Worm (Caenorhabditis elegans): ENCODE data around the gene F28A12.3.
A peak's percentile ranks its signal among the peaks of the same experiment; 100 is the strongest.

The F28A12.3 gene

DNA sequence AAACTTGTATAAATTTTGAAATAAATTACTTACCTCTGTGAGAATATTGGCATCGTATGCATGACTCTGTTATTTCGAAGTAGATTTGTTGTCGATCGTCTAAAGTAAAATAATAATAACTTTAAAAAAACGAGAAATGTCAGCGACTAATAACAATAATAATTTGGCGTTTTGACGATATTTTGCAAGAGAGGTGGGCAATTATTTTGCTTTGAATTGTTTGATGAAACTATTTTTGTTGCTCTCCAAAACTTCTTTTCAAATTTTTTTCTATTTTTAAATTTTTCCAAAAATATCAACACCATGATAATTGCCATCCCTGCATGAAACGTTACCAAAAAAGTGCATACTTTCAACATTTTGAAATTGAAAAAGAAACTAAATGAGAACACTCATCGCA, 42.0 kb downstream of the F28A12.3 start, which contains the start of gene F41E6.7 (continued):
- no peak for TF ChIP-seq sea-2 (GFP tag; IDR thresholded peaks at IDR 0.05)
- no peak for TF ChIP-seq bed-2 (GFP tag; IDR thresholded peaks at IDR 0.05)

DNA sequence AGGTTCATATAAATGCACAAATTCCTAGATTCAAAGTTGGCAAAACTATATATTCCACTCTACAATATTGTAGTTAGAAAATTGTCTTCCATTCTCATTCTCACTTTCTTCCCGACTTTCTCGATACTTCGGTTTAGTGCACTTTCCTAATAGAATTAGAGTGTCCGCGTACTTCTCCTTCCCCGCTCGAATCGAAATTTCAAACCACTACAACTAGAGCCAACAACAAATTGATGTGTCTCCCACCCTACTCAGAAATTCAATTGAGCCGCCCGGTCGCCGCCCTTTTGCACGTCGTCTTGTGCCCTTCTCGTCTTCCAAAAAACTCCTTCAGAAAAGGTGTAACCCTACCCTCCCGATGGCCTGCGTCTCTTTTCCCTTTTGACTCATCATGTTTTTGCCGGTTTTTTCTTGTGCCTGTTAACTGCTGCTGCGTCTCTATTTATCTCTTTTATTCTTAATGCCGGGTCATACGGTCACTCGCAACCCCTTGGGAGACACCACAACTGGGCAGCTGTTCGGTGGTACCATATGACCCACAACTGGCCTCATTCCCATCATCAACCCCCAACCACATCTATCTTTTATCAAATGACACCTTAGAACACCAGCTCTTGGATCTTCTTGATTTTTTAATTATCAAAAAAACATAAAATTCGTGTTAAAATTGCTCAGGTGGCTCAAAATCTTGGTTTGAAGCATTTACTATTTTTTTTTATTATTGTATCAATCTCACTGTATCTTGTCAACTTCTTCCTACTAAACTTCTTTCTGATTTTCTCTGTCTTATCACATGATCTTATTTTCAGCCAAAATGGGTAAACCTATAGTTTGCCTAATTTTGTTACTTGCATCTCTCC, 46.8 kb downstream of the F28A12.3 start, which contains the start of gene tag-196:
Gene tag-196 (plus strand): TSS at position 810 of the 860 bp plus-strand sequence.
- no peak for TF ChIP-seq ekl-4 (GFP tag; IDR thresholded peaks at IDR 0.05)
- TF ChIP-seq egl-44 (GFP tag; IDR thresholded peaks at IDR 0.05): 0 out of 2 replicates have a peak, but pooled peaks have one; percentile 14

DNA sequence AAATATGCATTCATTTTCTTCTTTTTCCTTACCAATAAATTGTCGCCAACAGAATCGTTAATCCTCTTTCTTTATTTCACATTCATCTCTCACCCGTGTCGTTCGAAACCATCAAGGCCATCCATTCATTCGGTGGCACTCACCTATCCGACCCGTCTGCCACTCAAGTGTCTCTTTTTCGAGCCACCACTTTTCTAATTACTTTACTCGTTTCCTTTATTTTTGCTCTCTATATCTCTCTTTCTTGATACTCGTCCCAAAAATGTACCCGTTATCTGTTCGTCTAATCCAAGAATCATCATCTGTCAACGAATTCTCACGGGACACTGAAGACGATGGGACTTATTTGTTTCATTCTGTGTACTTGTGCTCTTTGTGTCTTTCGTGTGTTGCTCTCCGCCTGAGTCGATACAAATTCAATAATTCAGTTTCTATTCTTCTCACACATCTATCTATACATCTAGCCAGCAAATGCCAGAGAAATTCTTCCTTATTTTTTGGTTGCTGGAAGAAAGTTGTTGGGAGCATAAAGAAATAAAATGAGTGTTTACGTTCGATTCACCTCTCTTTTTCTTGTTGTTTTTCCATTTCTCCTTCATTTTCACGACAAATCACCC, 48.4 kb downstream of the F28A12.3 start:
- TF ChIP-seq T07F8.4 (tag; optimal IDR thresholded peaks at IDR 0.05): no peak
- no peak for TF ChIP-seq nhr-120 (GFP tag; IDR thresholded peaks at IDR 0.05)
- no peak for TF ChIP-seq cebp-2 (GFP tag; IDR thresholded peaks at IDR 0.05)
- TF ChIP-seq egrh-3 (GFP tag; IDR thresholded peaks at IDR 0.05): no peak
- TF ChIP-seq T26A5.8 (tag; optimal IDR thresholded peaks at IDR 0.05): no peak
- TF ChIP-seq ceh-58 (GFP tag; IDR thresholded peaks at IDR 0.05): no peak
- no peak for TF ChIP-seq snpc-1.3 (tag; optimal IDR thresholded peaks at IDR 0.05; ENCODE audit: insufficient read depth)
- no peak for TF ChIP-seq nfya-1 (tag; optimal IDR thresholded peaks at IDR 0.05; ENCODE audit: borderline replicate concordance, insufficient read depth)
- TF ChIP-seq hmg-20 (GFP tag; IDR thresholded peaks at IDR 0.05): no peak
- no peak for TF ChIP-seq nhr-27 (tag; optimal IDR thresholded peaks at IDR 0.05)
- TF ChIP-seq somi-1 (GFP tag; optimal IDR thresholded peaks at IDR 0.05): no peak
- no peak for TF ChIP-seq fkh-3 (tag; optimal IDR thresholded peaks at IDR 0.05)
